Fruit fly (Drosophila melanogaster): Measurements from ENCODE around the gene Ziz.

The Ziz gene

dm6 chr2L:7436492-7437324, 59.4 kb downstream of the Ziz start (continued):
- TF ChIP-seq CG16813 (GFP tag; IDR thresholded peaks at IDR 0.05; ENCODE audit: partially characterized antibody) (no peak), grn (GFP tag; optimal IDR thresholded peaks at IDR 0.05) (peak; percentile 98), unc-4 (GFP tag; IDR thresholded peaks at IDR 0.05; ENCODE audit: partially characterized antibody) (no peak), CoRest (tag; optimal IDR thresholded peaks at IDR 0.05) (peak; percentile 59), E2f1 (GFP tag; IDR thresholded peaks at IDR 0.05) (peak; percentile 53), yki (optimal IDR thresholded peaks at IDR 0.05) (no peak), Gsc (GFP tag; IDR thresholded peaks at IDR 0.05) (no peak), C15 (GFP tag; IDR thresholded peaks at IDR 0.05) (peak; percentile 70; the same call in 1 of the 3 replicates), CG8924 (tag; optimal IDR thresholded peaks at IDR 0.05) (peak; percentile 23), CG16779 (GFP tag; IDR thresholded peaks at IDR 0.05) (peak; percentile 43; the same call in 1 of the 2 replicates), HLH3B (GFP tag; IDR thresholded peaks at IDR 0.05) (peak; percentile 69; the same call in 1 of the 2 replicates), CG2116 (GFP tag; optimal IDR thresholded peaks at IDR 0.05) (peak; percentile 33), CG6175 (GFP tag; IDR thresholded peaks at IDR 0.05) (no peak; the same call in 2 of the 3 replicates), CG8290 (GFP tag; optimal IDR thresholded peaks at IDR 0.05) (peak; percentile 33), CG8290 (tag; optimal IDR thresholded peaks at IDR 0.05) (peak; percentile 22 to 97), Blimp-1 (GFP tag; optimal IDR thresholded peaks at IDR 0.05) (peak; percentile 43), CG6765 (GFP tag; optimal IDR thresholded peaks at IDR 0.05) (peak; percentile 52), ttk (GFP tag; IDR thresholded peaks at IDR 0.05) (peak; percentile 31; the same call in 1 of the 2 replicates), Stat92E (GFP tag; optimal IDR thresholded peaks at IDR 0.05) (no peak), fd96Cb (tag; optimal IDR thresholded peaks at IDR 0.05) (no peak), corto (GFP tag; optimal IDR thresholded peaks at IDR 0.05) (no peak), CG7928 (GFP tag; optimal IDR thresholded peaks at IDR 0.05) (peak; percentile 41), pita (GFP tag; optimal IDR thresholded peaks at IDR 0.05) (peak; percentile 26), Dll (GFP tag; IDR thresholded peaks at IDR 0.05; ENCODE audit: partially characterized antibody) (no peak), HLH54F (GFP tag; optimal IDR thresholded peaks at IDR 0.05) (peak; percentile 49), fd102C (GFP tag; optimal IDR thresholded peaks at IDR 0.05) (no peak), Hmx (GFP tag; optimal IDR thresholded peaks at IDR 0.05) (no peak), tna (GFP tag; IDR thresholded peaks at IDR 0.05; ENCODE audit: partially characterized antibody) (no peak), bbx (GFP tag; IDR thresholded peaks at IDR 0.05; ENCODE audit: partially characterized antibody) (no peak), Deaf1 (tag; optimal IDR thresholded peaks at IDR 0.05) (no peak), NC2α (GFP tag; optimal IDR thresholded peaks at IDR 0.05) (peak; percentile 60), CG9817 (tag; optimal IDR thresholded peaks at IDR 0.05) (peak; percentile 71), CG11723 (GFP tag; optimal IDR thresholded peaks at IDR 0.05) (peak; percentile 39), CG8478 (optimal IDR thresholded peaks at IDR 0.05) (no peak), br (optimal IDR thresholded peaks at IDR 0.05) (no peak), CG6683 (GFP tag; optimal IDR thresholded peaks at IDR 0.05) (peak; percentile 55), vfl (GFP tag; optimal IDR thresholded peaks at IDR 0.05) (peak; percentile 30), CG17568 (GFP tag; optimal IDR thresholded peaks at IDR 0.05) (peak; percentile 79), CG2875 (GFP tag; optimal IDR thresholded peaks at IDR 0.05) (peak; percentile 67), CG18599 (GFP tag; optimal IDR thresholded peaks at IDR 0.05) (peak; percentile 79), CG13287 (GFP tag; IDR thresholded peaks at IDR 0.05; ENCODE audit: partially characterized antibody) (no peak), Jarid2 (GFP tag; optimal IDR thresholded peaks at IDR 0.05) (peak; percentile 53), fd3F (GFP tag; optimal IDR thresholded peaks at IDR 0.05) (peak; percentile 82), TFAM (GFP tag; optimal IDR thresholded peaks at IDR 0.05) (no peak), ato (GFP tag; IDR thresholded peaks at IDR 0.05; ENCODE audit: partially characterized antibody) (no peak), NfI (GFP tag; optimal IDR thresholded peaks at IDR 0.05) (peak; percentile 54), Myb (GFP tag; optimal IDR thresholded peaks at IDR 0.05) (peak; percentile 69), CG18011 (GFP tag; optimal IDR thresholded peaks at IDR 0.05) (peak; percentile 32)

Data from whole organism, embryonic.